Worm (Caenorhabditis elegans): ENCODE measurements around the gene C30G12.2.

Gene C30G12.2

ce11 chrII:7289923-7290476, at the start of gene C30G12.2:
Gene C30G12.2 (plus strand): TSS chrII:7290426.
- TF ChIP-seq sup-37 (GFP tag; optimal IDR thresholded peaks at IDR 0.05) (no peak), elt-2 (tag; optimal IDR thresholded peaks at IDR 0.05) (peak; percentile 61)

ce11 chrII:7242754-7243153, 47.5 kb upstream of the C30G12.2 start:
- no peak for TF ChIP-seq egl-27 (tag; optimal IDR thresholded peaks at IDR 0.05)
- TF ChIP-seq blmp-1 (tag; optimal IDR thresholded peaks at IDR 0.05), result peak; percentile 92

ce11 chrII:7245576-7245975, 44.6 kb upstream of the C30G12.2 start, which contains the start of gene skpo-3:
Gene skpo-3 (plus strand): TSS chrII:7245876.
- no peak for TF ChIP-seq ztf-4 (tag; optimal IDR thresholded peaks at IDR 0.05)
- TF ChIP-seq ceh-90 (tag; optimal IDR thresholded peaks at IDR 0.05), result no peak
- TF ChIP-seq tlp-1 (tag; optimal IDR thresholded peaks at IDR 0.05), result no peak
- no peak for TF ChIP-seq mdl-1 (tag; optimal IDR thresholded peaks at IDR 0.05)
- TF ChIP-seq sup-37 (GFP tag; optimal IDR thresholded peaks at IDR 0.05), result no peak
- TF ChIP-seq snpc-4 (tag; optimal IDR thresholded peaks at IDR 0.05), result no peak
- no peak for TF ChIP-seq nhr-19 (GFP tag; conservative IDR thresholded peaks at IDR 0.05)
- no peak for TF ChIP-seq nhr-20 (tag; optimal IDR thresholded peaks at IDR 0.05)
- no peak for TF ChIP-seq mab-9 (GFP tag; IDR thresholded peaks at IDR 0.05)
- TF ChIP-seq nhr-90 (tag; optimal IDR thresholded peaks at IDR 0.05; ENCODE audit: poor library complexity), result no peak
- no peak for TF ChIP-seq nhr-84 (tag; optimal IDR thresholded peaks at IDR 0.05)
- no peak for TF ChIP-seq ets-5 (GFP tag; IDR thresholded peaks at IDR 0.05)
- TF ChIP-seq rnt-1 (tag; optimal IDR thresholded peaks at IDR 0.05), result no peak

- TF ChIP-seq mef-2 (tag; optimal IDR thresholded peaks at IDR 0.05) (no peak), elt-2 (tag; optimal IDR thresholded peaks at IDR 0.05) (peak; percentile 45), sptf-1 (tag; optimal IDR thresholded peaks at IDR 0.05) (no peak), lin-35 (GFP tag; optimal IDR thresholded peaks at IDR 0.05) (peak in 1 of 2 experiments; percentile 14), efl-3 (GFP tag; optimal IDR thresholded peaks at IDR 0.05) (no peak), elt-3 (tag; optimal IDR thresholded peaks at IDR 0.05) (peak in 1 of 6 experiments; percentile 29), snu-23 (GFP tag; optimal IDR thresholded peaks at IDR 0.05) (peak; percentile 12), sox-4 (tag; optimal IDR thresholded peaks at IDR 0.05) (no peak), efl-1 (optimal IDR thresholded peaks at IDR 0.05) (no peak), efl-1 (GFP tag; optimal IDR thresholded peaks at IDR 0.05 in 1 of 2) (peak in 1 of 2 experiments; percentile 78), tlp-1 (tag; optimal IDR thresholded peaks at IDR 0.05) (no peak), nhr-20 (tag; optimal IDR thresholded peaks at IDR 0.05) (peak; percentile 85)
Measured at ce11 chrII:7251978-7252377, 38.2 kb upstream of the C30G12.2 start, which contains the start of the genes prx-13 and ada-2. Gene prx-13 (minus strand): TSS chrII:7252015. Gene ada-2 (plus strand): TSS chrII:7252259.

ce11 chrII:7253073-7253472, 37.2 kb upstream of the C30G12.2 start, which contains the start of gene lsm-4:
Gene lsm-4 (minus strand): TSS chrII:7253163.
- TF ChIP-seq mep-1 (tag; optimal IDR thresholded peaks at IDR 0.05) (peak; percentile 2), efl-1 (optimal IDR thresholded peaks at IDR 0.05) (peak in 1 of 2 experiments; percentile 27), efl-1 (GFP tag; optimal IDR thresholded peaks at IDR 0.05 in 1 of 2) (peak in 1 of 2 experiments; percentile 3), lsy-2 (tag; optimal IDR thresholded peaks at IDR 0.05) (peak in 1 of 2 experiments; percentile 12), blmp-1 (tag; optimal IDR thresholded peaks at IDR 0.05) (peak; percentile 28), dpl-1 (GFP tag; optimal IDR thresholded peaks at IDR 0.05) (peak in 1 of 3 experiments; percentile 20), C16A3.4 (tag; optimal IDR thresholded peaks at IDR 0.05) (peak; percentile 6), nhr-20 (tag; optimal IDR thresholded peaks at IDR 0.05) (peak; percentile 40), lin-35 (GFP tag; optimal IDR thresholded peaks at IDR 0.05) (peak in 1 of 2 experiments; percentile 27), isw-1 (GFP tag; IDR thresholded peaks at IDR 0.05) (no peak), fos-1 (tag; optimal IDR thresholded peaks at IDR 0.05) (no peak)

ce11 chrII:7255614-7256162, 34.5 kb upstream of the C30G12.2 start, which contains the start of gene F32A5.8:
Gene F32A5.8 (plus strand): TSS chrII:7256112.
- TF ChIP-seq nhr-20 (tag; optimal IDR thresholded peaks at IDR 0.05) (peak; percentile 18), lir-3 (tag; optimal IDR thresholded peaks at IDR 0.05; ENCODE audit: poor library complexity) (peak; percentile 14), nhr-90 (tag; optimal IDR thresholded peaks at IDR 0.05; ENCODE audit: poor library complexity) (peak; percentile 1), tlp-1 (tag; optimal IDR thresholded peaks at IDR 0.05) (no peak), efl-3 (GFP tag; optimal IDR thresholded peaks at IDR 0.05) (no peak), elt-2 (tag; optimal IDR thresholded peaks at IDR 0.05) (peak; percentile 58), blmp-1 (tag; optimal IDR thresholded peaks at IDR 0.05) (peak; percentile 3), nhr-77 (tag; optimal IDR thresholded peaks at IDR 0.05) (peak; percentile 23), nhr-85 (tag) (peak; percentile 21), lin-35 (GFP tag; optimal IDR thresholded peaks at IDR 0.05) (peak in 1 of 2 experiments; percentile 30)
